Worm (Caenorhabditis elegans) whole organism, L2 larva: Measurements from ENCODE around the gene abu-15.

Experiments
- ama-1 ChIP-seq: fragments of 150-350 bp; optimal IDR thresholded peaks from 2 replicates; lab custom pipeline; 2018; ENCODE audit warnings: inconsistent platforms
- lin-39 ChIP-seq: fragments of 150-350 bp; optimal IDR thresholded peaks from 2 replicates; lab custom pipeline; 2014; ENCODE audit warnings: missing biosample characterization, missing genetic modification reagents, missing genetic modification characterization
- mdl-1 ChIP-seq, 2 experiments: fragments of 150-350 bp in 1 of 2; sonication (generic microtip) in 1 of 2; optimal IDR thresholded peaks; 2 replicates each; lab custom pipeline; 2017; ENCODE audit warnings: missing biosample characterization in 2 of 2, missing genetic modification characterization in 2 of 2
- nhr-11 ChIP-seq: fragments of 150-350 bp; optimal IDR thresholded peaks from 2 replicates; lab custom pipeline; 2014; ENCODE audit warnings: missing biosample characterization, missing genetic modification characterization
- nhr-12 ChIP-seq: fragments of 150-350 bp; optimal IDR thresholded peaks from 2 replicates; lab custom pipeline; 2014; ENCODE audit warnings: missing biosample characterization, missing genetic modification characterization
- snpc-4 ChIP-seq: fragments of 150-350 bp; optimal IDR thresholded peaks from 2 replicates; lab custom pipeline; 2014; ENCODE audit warnings: missing biosample characterization, missing genetic modification characterization
- unc-62 ChIP-seq: fragments of 150-350 bp; optimal IDR thresholded peaks from 2 replicates; lab custom pipeline; 2014; ENCODE audit warnings: missing biosample characterization, missing genetic modification reagents, missing genetic modification characterization
- ztf-11 ChIP-seq: sonication (generic microtip); optimal IDR thresholded peaks from 2 replicates; lab custom pipeline; 2017; ENCODE audit warnings: missing biosample characterization, missing genetic modification characterization

DNA sequence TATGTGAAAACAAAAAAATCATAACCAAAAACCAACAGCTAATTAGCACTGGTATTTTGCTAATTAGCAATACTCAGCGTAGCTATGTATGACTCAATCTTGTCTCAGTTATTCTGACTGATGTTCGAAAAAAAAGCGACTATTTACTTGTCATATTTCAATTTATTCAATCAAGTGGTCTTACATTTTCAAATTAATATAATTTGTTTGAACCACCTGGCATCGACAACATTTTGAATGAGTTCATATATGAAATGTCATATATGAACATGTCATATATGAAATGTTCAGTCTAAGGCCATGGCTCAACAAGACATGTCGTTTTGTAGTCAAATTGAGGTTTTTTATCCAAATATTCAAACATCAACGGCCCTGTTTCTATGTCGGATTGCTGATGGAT lies 7.0 kb downstream of the abu-15 start, which contains the start of gene srw-140:
- TF ChIP-seq ama-1 (lab: Kevin White, UChicago) (no peak), lin-39 (tag; lab: Kevin White, UChicago) (no peak), ztf-11 (tag; lab: Kevin White, UChicago) (no peak), nhr-12 (tag; lab: Kevin White, UChicago) (no peak), mdl-1 (tag; optimal IDR thresholded peaks at IDR 0.05; lab: Kevin White, UChicago) (no peak), unc-62 (GFP tag; lab: Kevin White, UChicago) (no peak), snpc-4 (tag; lab: Kevin White, UChicago) (no peak), nhr-11 (tag; lab: Kevin White, UChicago) (no peak)
